Fruit fly (Drosophila melanogaster) whole organism, pupa: Measurements from ENCODE around the gene X11Lbeta.

Experiments used
- CG10348 ChIP-seq: fragments of 200-800 bp; sonication (Bioruptor generic); IDR thresholded peaks from 2 replicates; pipeline ENCODE4 v1.3.6; 2022; ENCODE audit warnings: missing biosample characterization, missing genetic modification characterization
- CG8301 ChIP-seq: fragments of 200-800 bp; sonication (Bioruptor generic); optimal IDR thresholded peaks from 2 replicates; lab custom pipeline; 2018; ENCODE audit warnings: missing biosample characterization, mild to moderate bottlenecking, missing genetic modification characterization
- EcR ChIP-seq: fragments of 200-800 bp; sonication (Bioruptor generic); optimal IDR thresholded peaks from 3 replicates; lab custom pipeline; 2019; ENCODE audit warnings: missing biosample characterization, missing genetic modification characterization, mild to moderate bottlenecking, moderate library complexity, missing genetic modification reagents
- Snoo ChIP-seq: fragments of 200-800 bp; sonication (Bioruptor generic); optimal IDR thresholded peaks from 3 replicates; lab custom pipeline; 2017; ENCODE audit warnings: missing biosample characterization, mild to moderate bottlenecking, missing genetic modification characterization, inconsistent platforms
- rn ChIP-seq: fragments of 200-800 bp; sonication (Bioruptor generic); IDR thresholded peaks from 2 replicates; pipeline ENCODE4 v1.3.6; 2022; ENCODE audit warnings: missing biosample characterization, missing genetic modification characterization

DNA sequence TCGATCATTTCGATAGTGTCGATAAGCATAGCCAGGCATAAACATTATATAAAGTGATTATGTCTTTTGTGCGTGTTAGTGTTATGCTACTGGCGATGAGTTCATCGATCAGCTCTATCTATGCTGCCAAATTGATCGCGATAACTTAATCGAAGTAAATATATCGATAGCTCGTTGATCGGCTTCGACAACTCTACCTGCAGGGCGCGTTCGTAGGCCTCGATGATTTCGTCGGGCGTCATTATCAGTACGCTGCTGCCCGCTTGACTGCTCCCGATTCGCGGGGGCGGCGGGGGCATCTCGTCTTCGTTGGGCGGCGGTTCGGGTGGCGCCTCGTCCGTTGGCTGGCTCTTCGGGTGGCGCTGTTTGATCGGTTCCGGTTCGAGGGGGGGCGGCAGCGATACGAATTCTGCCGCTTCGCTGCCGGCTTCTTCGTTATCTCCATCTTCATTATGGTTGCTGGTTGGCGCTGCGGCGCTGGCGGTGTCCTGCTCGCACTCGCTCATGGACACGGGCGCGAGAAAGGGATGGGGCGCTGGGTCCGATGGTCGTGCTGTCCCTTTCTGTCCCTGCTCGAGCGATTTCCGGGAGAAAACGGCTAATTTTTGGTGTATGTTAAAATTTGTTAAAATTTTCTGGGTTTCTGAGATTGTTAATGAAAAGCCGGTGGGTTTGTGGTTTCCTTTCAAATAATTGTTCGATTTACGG is 25.3 kb upstream of the X11Lbeta start, which contains the start of gene CG1628:
- no peak for TF ChIP-seq CG8301 (tag; lab: Kevin White, UChicago)
- no peak for TF ChIP-seq EcR (GFP tag; lab: Kevin White, UChicago)
- no peak for TF ChIP-seq CG10348 (GFP tag; lab: Robert Waterston, UW)
- no peak for TF ChIP-seq Snoo (tag; lab: Kevin White, UChicago)
- TF ChIP-seq rn: no peak
